Fruit fly (Drosophila melanogaster) whole organism, embryonic: ENCODE results near the gene Tre1.
A peak's percentile ranks its signal among the peaks of the same experiment; 100 is the strongest.

ENCODE experiments used
- Atf6 ChIP-seq: fragments of 200-800 bp; sonication (Bioruptor generic); IDR thresholded peaks from 2 replicates; pipeline ENCODE4 v1.3.6; 2022; ENCODE audit warnings: missing biosample characterization, missing genetic modification characterization
- CG10209 ChIP-seq: fragments of 200-800 bp; sonication (Bioruptor generic); optimal IDR thresholded peaks from 3 replicates; lab custom pipeline; 2017; ENCODE audit warnings: missing biosample characterization, mild to moderate bottlenecking, missing genetic modification characterization, missing genetic modification reagents
- CG10267 ChIP-seq: fragments of 200-800 bp; sonication (Bioruptor generic); optimal IDR thresholded peaks from 2 replicates; lab custom pipeline; 2018; ENCODE audit warnings: missing biosample characterization, mild to moderate bottlenecking, missing genetic modification characterization, moderate library complexity
- CG10321 ChIP-seq: fragments of 200-800 bp; sonication (Bioruptor generic); IDR thresholded peaks from 2 replicates; pipeline ENCODE4 v1.3.6; 2022; ENCODE audit warnings: missing biosample characterization, missing genetic modification characterization
- CG10366 ChIP-seq: fragments of 200-800 bp; sonication (Bioruptor generic); IDR thresholded peaks from 2 replicates; pipeline ENCODE4 v1.3.6; 2022; ENCODE audit warnings: missing biosample characterization, missing genetic modification characterization
- CG10654 ChIP-seq: fragments of 200-800 bp; sonication (Bioruptor generic); optimal IDR thresholded peaks from 2 replicates; lab custom pipeline; 2016; ENCODE audit warnings: missing biosample characterization, missing genetic modification characterization
- CG12744 ChIP-seq: fragments of 200-800 bp; sonication (Bioruptor generic); optimal IDR thresholded peaks from 2 replicates; lab custom pipeline; 2016; ENCODE audit warnings: missing biosample characterization, missing genetic modification characterization
- CG13123 ChIP-seq: fragments of 200-800 bp; sonication (Bioruptor generic); optimal IDR thresholded peaks from 2 replicates; lab custom pipeline; 2016; ENCODE audit warnings: missing biosample characterization, missing genetic modification characterization
- CG15479 ChIP-seq: fragments of 200-800 bp; sonication (Bioruptor generic); optimal IDR thresholded peaks from 3 replicates; lab custom pipeline; 2019; ENCODE audit warnings: missing biosample characterization, mild to moderate bottlenecking, missing genetic modification characterization, moderate library complexity
- CG1602 ChIP-seq: fragments of 200-800 bp; sonication (Bioruptor generic); optimal IDR thresholded peaks from 3 replicates; lab custom pipeline; 2016; ENCODE audit warnings: missing biosample characterization, missing genetic modification characterization
- CG18262 ChIP-seq: fragments of 200-800 bp; optimal IDR thresholded peaks from 3 replicates; lab custom pipeline; 2019; ENCODE audit warnings: missing biosample characterization, mild to moderate bottlenecking, missing genetic modification characterization, moderate library complexity
- CG18619 ChIP-seq: fragments of 200-800 bp; sonication (Bioruptor generic); optimal IDR thresholded peaks from 3 replicates; lab custom pipeline; 2017; ENCODE audit warnings: missing biosample characterization, mild to moderate bottlenecking, missing genetic modification characterization
- CG2202 ChIP-seq: fragments of 200-800 bp; sonication (Bioruptor generic); optimal IDR thresholded peaks from 2 replicates; lab custom pipeline; 2018; ENCODE audit warnings: missing biosample characterization, mild to moderate bottlenecking, missing genetic modification characterization
- CG2678 ChIP-seq: fragments of 200-800 bp; sonication (Bioruptor generic); optimal IDR thresholded peaks from 3 replicates; lab custom pipeline; 2019; ENCODE audit warnings: missing biosample characterization, mild to moderate bottlenecking, missing genetic modification characterization, moderate library complexity
- CG30020 ChIP-seq: fragments of 200-800 bp; optimal IDR thresholded peaks from 2 replicates; lab custom pipeline; 2019; ENCODE audit warnings: missing biosample characterization, mild to moderate bottlenecking, missing genetic modification characterization, moderate library complexity
- CG31365 ChIP-seq: fragments of 200-800 bp; sonication (Bioruptor generic); optimal IDR thresholded peaks from 2 replicates; lab custom pipeline; 2018; ENCODE audit warnings: missing biosample characterization, mild to moderate bottlenecking, missing genetic modification characterization
- CG31441 ChIP-seq: fragments of 200-800 bp; sonication (Bioruptor generic); IDR thresholded peaks from 2 replicates; pipeline ENCODE4 v1.3.6; 2022; ENCODE audit warnings: missing biosample characterization, missing genetic modification characterization
- CG3838 ChIP-seq: fragments of 200-800 bp; sonication (Bioruptor generic); optimal IDR thresholded peaks from 3 replicates; lab custom pipeline; 2016; ENCODE audit warnings: missing biosample characterization, missing genetic modification characterization
- CG4854 ChIP-seq: fragments of 200-800 bp; sonication (Bioruptor generic); optimal IDR thresholded peaks from 2 replicates; lab custom pipeline; 2016; ENCODE audit warnings: missing biosample characterization, missing genetic modification characterization, inconsistent platforms
- CG5953 ChIP-seq: fragments of 200-800 bp; sonication (Bioruptor generic); IDR thresholded peaks from 2 replicates; pipeline ENCODE4 v1.3.6; 2022; ENCODE audit warnings: missing biosample characterization, missing genetic modification characterization
- CG6791 ChIP-seq: fragments of 200-800 bp; sonication (Bioruptor generic); IDR thresholded peaks from 3 replicates; pipeline ENCODE4 v1.3.6; 2022; ENCODE audit warnings: missing biosample characterization, missing genetic modification characterization; ENCODE audit not compliant: partially characterized antibody
- CG7357 ChIP-seq: fragments of 200-800 bp; sonication (Bioruptor generic); IDR thresholded peaks from 3 replicates; pipeline ENCODE4 v1.3.6; 2022; ENCODE audit warnings: missing biosample characterization, missing genetic modification characterization
- Dll ChIP-seq: fragments of 200-800 bp; sonication (Bioruptor generic); IDR thresholded peaks from 4 replicates; pipeline ENCODE4 v1.3.6; 2022; ENCODE audit warnings: missing biosample characterization, missing genetic modification characterization; ENCODE audit not compliant: partially characterized antibody
- Doc3 ChIP-seq: fragments of 200-800 bp; sonication (Bioruptor generic); IDR thresholded peaks from 3 replicates; pipeline ENCODE4 v1.3.6; 2022; ENCODE audit warnings: missing biosample characterization, missing genetic modification characterization; ENCODE audit not compliant: partially characterized antibody
- HmgD ChIP-seq: fragments of 200-800 bp; sonication (Bioruptor generic); optimal IDR thresholded peaks from 3 replicates; lab custom pipeline; 2016; ENCODE audit warnings: missing biosample characterization, missing genetic modification characterization
- Hr78 ChIP-seq, 2 experiments: fragments of 200-800 bp in 1 of 2; fragments of >200 bp in 1 of 2; sonication (Bioruptor generic) in 1 of 2; optimal IDR thresholded peaks; 2 replicates each; lab custom pipeline; 2017 to 2019; ENCODE audit warnings: missing biosample characterization in 2 of 2, missing genetic modification characterization in 2 of 2, mild to moderate bottlenecking in 1 of 2, moderate library complexity in 1 of 2
- Nf-YB ChIP-seq: fragments of 200-800 bp; sonication (Bioruptor generic); optimal IDR thresholded peaks from 3 replicates; lab custom pipeline; 2019; ENCODE audit warnings: missing biosample characterization, mild to moderate bottlenecking, missing genetic modification characterization, moderate library complexity
- Nf-YC ChIP-seq: fragments of 200-800 bp; optimal IDR thresholded peaks from 3 replicates; lab custom pipeline; 2019; ENCODE audit warnings: missing biosample characterization, mild to moderate bottlenecking, missing genetic modification characterization, moderate library complexity
- Sox100B ChIP-seq: fragments of 200-800 bp; sonication (Bioruptor generic); optimal IDR thresholded peaks from 3 replicates; lab custom pipeline; 2018; ENCODE audit warnings: missing biosample characterization, mild to moderate bottlenecking, missing genetic modification characterization
- ac ChIP-seq: fragments of 200-800 bp; sonication (Bioruptor generic); optimal IDR thresholded peaks from 3 replicates; lab custom pipeline; 2017; ENCODE audit warnings: missing biosample characterization, mild to moderate bottlenecking, missing genetic modification characterization
- aop ChIP-seq: fragments of 200-800 bp; sonication (Bioruptor generic); IDR thresholded peaks from 2 replicates; pipeline ENCODE4 v1.3.6; 2022; ENCODE audit warnings: missing biosample characterization, missing genetic modification characterization
- ap ChIP-seq: fragments of 200-800 bp; sonication (Bioruptor generic); IDR thresholded peaks from 2 replicates; pipeline ENCODE4 v1.3.6; 2022; ENCODE audit warnings: missing biosample characterization, missing genetic modification characterization
- ash1 ChIP-seq: fragments of 200-800 bp; sonication (Bioruptor generic); optimal IDR thresholded peaks from 2 replicates; lab custom pipeline; 2018; ENCODE audit warnings: missing biosample characterization, mild to moderate bottlenecking, missing genetic modification characterization
- bcd ChIP-seq: fragments of 200-800 bp; sonication (Bioruptor generic); optimal IDR thresholded peaks from 2 replicates; lab custom pipeline; 2017; ENCODE audit warnings: missing biosample characterization, mild to moderate bottlenecking, missing genetic modification characterization
- croc ChIP-seq: fragments of 200-800 bp; sonication (Bioruptor generic); conservative IDR thresholded peaks from 3 replicates; pipeline ENCODE4 v1.3.6; 2022; ENCODE audit warnings: missing biosample characterization, missing genetic modification characterization
- da ChIP-seq: fragments of 200-800 bp; sonication (Bioruptor generic); optimal IDR thresholded peaks from 2 replicates; lab custom pipeline; 2016; ENCODE audit warnings: missing biosample characterization, missing genetic modification characterization
- dati ChIP-seq: fragments of 200-800 bp; sonication (Bioruptor generic); IDR thresholded peaks from 2 replicates; pipeline ENCODE4 v1.3.6; 2022; ENCODE audit warnings: missing biosample characterization, missing genetic modification characterization
- en ChIP-seq: fragments of 200-800 bp; sonication (Bioruptor generic); optimal IDR thresholded peaks from 2 replicates; lab custom pipeline; 2016; ENCODE audit warnings: missing biosample characterization, missing genetic modification characterization
- grn ChIP-seq: fragments of 200-800 bp; sonication (Bioruptor generic); optimal IDR thresholded peaks from 3 replicates; lab custom pipeline; 2017; ENCODE audit warnings: missing biosample characterization, missing genetic modification characterization
- hkb ChIP-seq, 2 experiments: fragments of 200-800 bp in 1 of 2; fragments of >200 bp in 1 of 2; sonication (Bioruptor generic) in 1 of 2; IDR thresholded peaks in 1 of 2; optimal IDR thresholded peaks in 1 of 2; 2 replicates each; pipeline versions ENCODE4 v1.3.6 to Lab custom; 2017 to 2022; ENCODE audit warnings: missing biosample characterization in 1 of 2, missing genetic modification characterization in 1 of 2
- hth ChIP-seq: fragments of >200 bp; optimal IDR thresholded peaks from 2 replicates; lab custom pipeline; 2017; ENCODE audit warnings: inconsistent platforms
- pho ChIP-seq: fragments of 200-800 bp; sonication (Bioruptor generic); optimal IDR thresholded peaks from 2 replicates; lab custom pipeline; 2016; ENCODE audit warnings: missing biosample characterization, missing genetic modification characterization
- pita ChIP-seq: fragments of 200-800 bp; sonication (Bioruptor generic); optimal IDR thresholded peaks from 2 replicates; lab custom pipeline; 2017; ENCODE audit warnings: missing biosample characterization, mild to moderate bottlenecking, missing genetic modification characterization
- pros ChIP-seq: fragments of 200-800 bp; sonication (Bioruptor generic); optimal IDR thresholded peaks from 3 replicates; lab custom pipeline; 2019; ENCODE audit warnings: missing biosample characterization, mild to moderate bottlenecking, missing genetic modification characterization, moderate library complexity
- sim ChIP-seq: fragments of 200-800 bp; sonication (Bioruptor generic); IDR thresholded peaks from 2 replicates; pipeline ENCODE4 v1.3.6; 2022; ENCODE audit warnings: missing biosample characterization, missing genetic modification characterization
- slp2 ChIP-seq: fragments of 200-800 bp; sonication (Bioruptor generic); optimal IDR thresholded peaks from 2 replicates; lab custom pipeline; 2016; ENCODE audit warnings: missing biosample characterization, missing genetic modification characterization
- tap ChIP-seq: fragments of 200-800 bp; optimal IDR thresholded peaks from 3 replicates; lab custom pipeline; 2019; ENCODE audit warnings: missing biosample characterization, mild to moderate bottlenecking, missing genetic modification characterization, moderate library complexity
- vvl ChIP-seq: fragments of 200-800 bp; sonication (Bioruptor generic); IDR thresholded peaks from 2 replicates; pipeline ENCODE4 v1.3.6; 2022; ENCODE audit warnings: missing biosample characterization, missing genetic modification characterization
- zen2 ChIP-seq: fragments of 200-800 bp; sonication (Bioruptor generic); IDR thresholded peaks from 3 replicates; pipeline ENCODE4 v1.3.6; 2022; ENCODE audit warnings: missing biosample characterization, missing genetic modification characterization; ENCODE audit not compliant: partially characterized antibody
- zf30C ChIP-seq: fragments of 200-800 bp; sonication (Bioruptor generic); optimal IDR thresholded peaks from 3 replicates; lab custom pipeline; 2018; ENCODE audit warnings: missing biosample characterization, mild to moderate bottlenecking, missing genetic modification characterization

The Tre1 gene

dm6 chrX:5696436-5697022, 16.8 kb upstream of the Tre1 start (continued):
- TF ChIP-seq CG10209 (peak; percentile 95), ash1 (GFP tag; lab: Kevin White, UChicago) (peak; percentile 66), CG7357 (GFP tag; lab: Robert Waterston, UW) (peak; percentile 88), sim (GFP tag; lab: Robert Waterston, UW) (peak; percentile 97), CG10366 (peak; percentile 94), CG4854 (GFP tag; lab: Kevin White, UChicago) (peak; percentile 86), CG15479 (peak; percentile 61), Nf-YB (GFP tag; lab: Kevin White, UChicago) (peak; percentile 82), pros (peak; percentile 62), hkb (optimal IDR thresholded peaks at IDR 0.05; lab: Kevin White, UChicago) (no peak), hkb (GFP tag; IDR thresholded peaks at IDR 0.05; lab: Robert Waterston, UW) (peak; percentile 96), CG10267 (tag; lab: Kevin White, UChicago) (peak; percentile 90), grn (GFP tag; lab: Kevin White, UChicago) (peak; percentile 99), Hr78 (GFP tag; optimal IDR thresholded peaks at IDR 0.05; lab: Kevin White, UChicago) (peak in 1 of 2 experiments; percentile 75), HmgD (GFP tag; lab: Kevin White, UChicago) (peak; percentile 97), slp2 (GFP tag; lab: Kevin White, UChicago) (peak; percentile 97), ac (GFP tag; lab: Kevin White, UChicago) (peak; percentile 96), da (GFP tag; lab: Kevin White, UChicago) (peak; percentile 93), CG18619 (GFP tag; lab: Kevin White, UChicago) (peak; percentile 94), Atf6 (GFP tag; lab: Robert Waterston, UW) (peak; percentile 88), CG31441 (GFP tag; lab: Robert Waterston, UW) (peak; percentile 94), CG31365 (peak; percentile 80), CG12744 (GFP tag; lab: Kevin White, UChicago) (peak; percentile 96), CG6791 (GFP tag; lab: Robert Waterston, UW) (no peak), ap (peak; percentile 94), CG10321 (GFP tag; lab: Robert Waterston, UW) (peak; percentile 76), tap (tag; lab: Kevin White, UChicago) (peak; percentile 58), croc (GFP tag; lab: Robert Waterston, UW) (peak; percentile 95), Dll (no peak), vvl (peak; percentile 98), Sox100B (peak; percentile 91), CG10654 (GFP tag; lab: Kevin White, UChicago) (peak; percentile 97), pita (GFP tag; lab: Kevin White, UChicago) (no peak), CG2678 (peak; percentile 95), en (GFP tag; lab: Kevin White, UChicago) (peak; percentile 95), CG18262 (tag; lab: Kevin White, UChicago) (peak; percentile 80), CG2202 (peak; percentile 88), CG1602 (peak; percentile 96), CG5953 (GFP tag; lab: Robert Waterston, UW) (peak; percentile 96), zen2 (GFP tag; lab: Robert Waterston, UW) (no peak), Nf-YC (tag; lab: Kevin White, UChicago) (peak; percentile 64), CG30020 (peak; percentile 43), CG3838 (GFP tag; lab: Kevin White, UChicago) (peak; percentile 91), dati (peak; percentile 94), bcd (GFP tag; lab: Kevin White, UChicago) (peak; percentile 96), hth (lab: Kevin White, UChicago) (no peak), pho (GFP tag; lab: Kevin White, UChicago) (peak; percentile 94), Doc3 (GFP tag; lab: Robert Waterston, UW) (no peak), zf30C (GFP tag; lab: Kevin White, UChicago) (peak; percentile 98), CG13123 (peak; percentile 96), aop (peak; percentile 94)
